Fruit fly (Drosophila melanogaster): ENCODE data around the gene Vps45.

Vps45 gene

dm6 chr3R:9598099-9598498 lies 34.4 kb downstream of the Vps45 start:
- TF ChIP-seq CG8478 (optimal IDR thresholded peaks at IDR 0.05), result no peak
- no peak for TF ChIP-seq CTCF (optimal IDR thresholded peaks at IDR 0.05)

dm6 chr3R:9600558-9600959 lies 36.8 kb downstream of the Vps45 start:
- TF ChIP-seq CTCF (optimal IDR thresholded peaks at IDR 0.05), result no peak
- no peak for TF ChIP-seq CG8478 (optimal IDR thresholded peaks at IDR 0.05)

dm6 chr3R:9601949-9602348 lies 38.2 kb downstream of the Vps45 start:
- TF ChIP-seq CTCF (optimal IDR thresholded peaks at IDR 0.05), result no peak
- TF ChIP-seq CG8478 (optimal IDR thresholded peaks at IDR 0.05), result no peak

- no peak for TF ChIP-seq CG8478 (optimal IDR thresholded peaks at IDR 0.05)
- no peak for TF ChIP-seq CTCF (optimal IDR thresholded peaks at IDR 0.05)
Measured at dm6 chr3R:9603022-9603942, 39.6 kb downstream of the Vps45 start.

dm6 chr3R:9604445-9605020 lies 40.8 kb downstream of the Vps45 start:
- TF ChIP-seq CG8478 (optimal IDR thresholded peaks at IDR 0.05) (no peak), CTCF (optimal IDR thresholded peaks at IDR 0.05) (no peak)

- no peak for TF ChIP-seq CG8478 (optimal IDR thresholded peaks at IDR 0.05)
- no peak for TF ChIP-seq CTCF (optimal IDR thresholded peaks at IDR 0.05)
Measured at dm6 chr3R:9605084-9605483, 41.4 kb downstream of the Vps45 start.

- TF ChIP-seq CG8478 (optimal IDR thresholded peaks at IDR 0.05) (no peak), CTCF (optimal IDR thresholded peaks at IDR 0.05) (no peak)
Measured at dm6 chr3R:9606913-9607804, 43.4 kb downstream of the Vps45 start.

- TF ChIP-seq CTCF (optimal IDR thresholded peaks at IDR 0.05) (no peak), CG8478 (optimal IDR thresholded peaks at IDR 0.05) (no peak)
Measured at dm6 chr3R:9608206-9608605, 44.5 kb downstream of the Vps45 start.

dm6 chr3R:9612217-9612616 lies 48.5 kb downstream of the Vps45 start:
- TF ChIP-seq CTCF (optimal IDR thresholded peaks at IDR 0.05), result no peak
- TF ChIP-seq CG8478 (optimal IDR thresholded peaks at IDR 0.05), result no peak

- TF ChIP-seq CG8478 (optimal IDR thresholded peaks at IDR 0.05), result no peak
- TF ChIP-seq CTCF (optimal IDR thresholded peaks at IDR 0.05), result no peak
Measured at dm6 chr3R:9613124-9613523, 49.4 kb downstream of the Vps45 start.

All from S2 (cell line).